Fruit fly (Drosophila melanogaster) whole organism, embryonic: Measurements from ENCODE around the gene CG43403.

ENCODE experiments used
- Atf-2 ChIP-seq: fragments of 200-800 bp; sonication (Bioruptor generic); optimal IDR thresholded peaks from 2 replicates; lab custom pipeline; 2016; ENCODE audit warnings: missing biosample characterization, missing genetic modification characterization
- CG10321 ChIP-seq: fragments of 200-800 bp; sonication (Bioruptor generic); IDR thresholded peaks from 2 replicates; pipeline ENCODE4 v1.3.6; 2022; ENCODE audit warnings: missing biosample characterization, missing genetic modification characterization
- CG10543 ChIP-seq: fragments of 200-800 bp; sonication (Bioruptor generic); optimal IDR thresholded peaks from 3 replicates; lab custom pipeline; 2017; ENCODE audit warnings: missing biosample characterization, mild to moderate bottlenecking, missing genetic modification characterization, moderate library complexity
- CG10959 ChIP-seq: fragments of 200-800 bp; sonication (Bioruptor generic); IDR thresholded peaks from 2 replicates; pipeline ENCODE4 v1.3.6; 2022; ENCODE audit warnings: missing biosample characterization, missing genetic modification characterization
- CG11456 ChIP-seq: fragments of 200-800 bp; sonication (Bioruptor generic); IDR thresholded peaks from 3 replicates; pipeline ENCODE4 v1.3.6; 2022; ENCODE audit warnings: missing biosample characterization, missing genetic modification characterization
- CG11504 ChIP-seq: fragments of 200-800 bp; sonication (Bioruptor generic); optimal IDR thresholded peaks from 3 replicates; lab custom pipeline; 2019; ENCODE audit warnings: missing biosample characterization, mild to moderate bottlenecking, missing genetic modification characterization, moderate library complexity
- CG12659 ChIP-seq: fragments of 200-800 bp; sonication (Bioruptor generic); optimal IDR thresholded peaks from 3 replicates; lab custom pipeline; 2017; ENCODE audit warnings: mild to moderate bottlenecking, missing biosample characterization, missing genetic modification reagents, missing genetic modification characterization
- CG13624 ChIP-seq: fragments of 200-800 bp; sonication (Bioruptor generic); optimal IDR thresholded peaks from 2 replicates; lab custom pipeline; 2016; ENCODE audit warnings: missing biosample characterization, missing genetic modification characterization
- CG14050 ChIP-seq: fragments of 200-800 bp; sonication (Bioruptor generic); IDR thresholded peaks from 3 replicates; pipeline ENCODE4 v1.3.6; 2022; ENCODE audit warnings: missing biosample characterization, missing genetic modification characterization
- CG15011 ChIP-seq: fragments of 200-800 bp; sonication (Bioruptor generic); optimal IDR thresholded peaks from 3 replicates; lab custom pipeline; 2018; ENCODE audit warnings: missing biosample characterization, mild to moderate bottlenecking, missing genetic modification characterization
- CG15696 ChIP-seq: fragments of 200-800 bp; sonication (Bioruptor generic); optimal IDR thresholded peaks from 2 replicates; lab custom pipeline; 2019; ENCODE audit warnings: missing biosample characterization, mild to moderate bottlenecking, missing genetic modification characterization, moderate library complexity
- CG1647 ChIP-seq: fragments of 200-800 bp; sonication (Bioruptor generic); optimal IDR thresholded peaks from 3 replicates; lab custom pipeline; 2016; ENCODE audit warnings: missing biosample characterization, missing genetic modification characterization
- CG16863 ChIP-seq: fragments of 200-800 bp; sonication (Bioruptor generic); optimal IDR thresholded peaks from 3 replicates; lab custom pipeline; 2016; ENCODE audit warnings: missing biosample characterization, missing genetic modification characterization
- CG17186 ChIP-seq: fragments of 200-800 bp; sonication (Bioruptor generic); optimal IDR thresholded peaks from 3 replicates; lab custom pipeline; 2017; ENCODE audit warnings: missing biosample characterization, missing genetic modification reagents, missing genetic modification characterization
- CG17829 ChIP-seq: fragments of 200-800 bp; optimal IDR thresholded peaks from 2 replicates; lab custom pipeline; 2019; ENCODE audit warnings: missing biosample characterization, mild to moderate bottlenecking, missing genetic modification characterization, moderate library complexity
- CG31224 ChIP-seq: fragments of 200-800 bp; sonication (Bioruptor generic); IDR thresholded peaks from 2 replicates; pipeline ENCODE4 v1.3.6; 2022; ENCODE audit warnings: missing biosample characterization, missing genetic modification characterization
- CG4404 ChIP-seq: fragments of 200-800 bp; sonication (Bioruptor generic); IDR thresholded peaks from 2 replicates; pipeline ENCODE4 v1.3.6; 2022; ENCODE audit warnings: missing biosample characterization, missing genetic modification characterization
- CG4707 ChIP-seq: fragments of 200-800 bp; sonication (Bioruptor generic); optimal IDR thresholded peaks from 2 replicates; lab custom pipeline; 2018; ENCODE audit warnings: missing biosample characterization, mild to moderate bottlenecking, missing genetic modification characterization, moderate library complexity
- CG4854 ChIP-seq: fragments of 200-800 bp; sonication (Bioruptor generic); optimal IDR thresholded peaks from 2 replicates; lab custom pipeline; 2016; ENCODE audit warnings: missing biosample characterization, missing genetic modification characterization, inconsistent platforms
- CG6175 ChIP-seq: fragments of 200-800 bp; sonication (Bioruptor generic); IDR thresholded peaks from 3 replicates; pipeline ENCODE4 v1.3.6; 2022; ENCODE audit warnings: missing biosample characterization, missing genetic modification characterization
- CG6254 ChIP-seq: fragments of 200-800 bp; sonication (Bioruptor generic); optimal IDR thresholded peaks from 3 replicates; lab custom pipeline; 2017; ENCODE audit warnings: mild to moderate bottlenecking, missing biosample characterization, missing genetic modification reagents, missing genetic modification characterization
- CG7786 ChIP-seq: fragments of 200-800 bp; sonication (Bioruptor generic); optimal IDR thresholded peaks from 2 replicates; lab custom pipeline; 2016; ENCODE audit warnings: missing biosample characterization, missing genetic modification characterization
- CG9817 ChIP-seq: fragments of 200-800 bp; sonication (Bioruptor generic); optimal IDR thresholded peaks from 2 replicates; lab custom pipeline; 2018; ENCODE audit warnings: missing biosample characterization, mild to moderate bottlenecking, missing genetic modification characterization, moderate library complexity
- Doc2 ChIP-seq: fragments of 200-800 bp; sonication (Bioruptor generic); IDR thresholded peaks from 2 replicates; pipeline ENCODE4 v1.3.6; 2022; ENCODE audit warnings: missing biosample characterization, missing genetic modification characterization
- Gsc ChIP-seq: fragments of 200-800 bp; sonication (Bioruptor generic); IDR thresholded peaks from 2 replicates; pipeline ENCODE4 v1.3.6; 2022; ENCODE audit warnings: missing biosample characterization, missing genetic modification characterization
- HLH4C ChIP-seq: fragments of 200-800 bp; sonication (Bioruptor generic); IDR thresholded peaks from 3 replicates; pipeline ENCODE4 v1.3.6; 2022; ENCODE audit warnings: missing biosample characterization, missing genetic modification characterization; ENCODE audit not compliant: partially characterized antibody
- HLH54F ChIP-seq: fragments of 200-800 bp; sonication (Bioruptor generic); optimal IDR thresholded peaks from 3 replicates; lab custom pipeline; 2016; ENCODE audit warnings: missing biosample characterization, missing genetic modification characterization
- Hmr ChIP-seq: fragments of 200-800 bp; sonication (Bioruptor generic); optimal IDR thresholded peaks from 3 replicates; lab custom pipeline; 2017; ENCODE audit warnings: mild to moderate bottlenecking, missing biosample characterization, missing genetic modification reagents, missing genetic modification characterization
- Med ChIP-seq: fragments of 200-800 bp; sonication (Bioruptor generic); peaks from one replicate; lab custom pipeline; 2016; ENCODE audit warnings: missing biosample characterization, missing genetic modification characterization, mild to moderate bottlenecking, inconsistent platforms, moderate library complexity
- Pdp1 ChIP-seq, 2 experiments: fragments of 200-800 bp; sonication (Bioruptor generic); optimal IDR thresholded peaks; 3 replicates each; lab custom pipeline; 2016; ENCODE audit warnings: missing biosample characterization in 2 of 2, missing genetic modification characterization in 2 of 2, mild to moderate bottlenecking in 1 of 2, moderate library complexity in 1 of 2
- Rx ChIP-seq: fragments of 200-800 bp; sonication (Bioruptor generic); IDR thresholded peaks from 2 replicates; pipeline ENCODE4 v1.3.6; 2022; ENCODE audit warnings: missing biosample characterization, missing genetic modification characterization
- Sin3A ChIP-seq: fragments of >200 bp; optimal IDR thresholded peaks from 2 replicates; lab custom pipeline; 2018
- Sry-δ ChIP-seq: fragments of 200-800 bp; sonication (Bioruptor generic); optimal IDR thresholded peaks from 2 replicates; lab custom pipeline; 2016; ENCODE audit warnings: missing biosample characterization, missing genetic modification characterization
- ap ChIP-seq: fragments of 200-800 bp; sonication (Bioruptor generic); IDR thresholded peaks from 2 replicates; pipeline ENCODE4 v1.3.6; 2022; ENCODE audit warnings: missing biosample characterization, missing genetic modification characterization
- bowl ChIP-seq: fragments of 200-800 bp; sonication (Bioruptor generic); IDR thresholded peaks from 2 replicates; pipeline ENCODE4 v1.3.6; 2022; ENCODE audit warnings: missing biosample characterization, missing genetic modification characterization
- btn ChIP-seq: fragments of 200-800 bp; sonication (Bioruptor generic); optimal IDR thresholded peaks from 2 replicates; lab custom pipeline; 2016; ENCODE audit warnings: missing biosample characterization, missing genetic modification characterization
- crc ChIP-seq: fragments of 200-800 bp; sonication (Bioruptor generic); optimal IDR thresholded peaks from 2 replicates; lab custom pipeline; 2016; ENCODE audit warnings: missing biosample characterization, missing genetic modification characterization
- dan ChIP-seq: fragments of 200-800 bp; sonication (Bioruptor generic); IDR thresholded peaks from 2 replicates; pipeline ENCODE4 v1.3.6; 2022; ENCODE audit warnings: missing biosample characterization, missing genetic modification characterization
- ewg ChIP-seq: fragments of 200-800 bp; sonication (Bioruptor generic); optimal IDR thresholded peaks from 3 replicates; lab custom pipeline; 2017; ENCODE audit warnings: mild to moderate bottlenecking, missing biosample characterization, missing genetic modification reagents, missing genetic modification characterization
- her ChIP-seq: fragments of 200-800 bp; sonication (Bioruptor generic); optimal IDR thresholded peaks from 2 replicates; lab custom pipeline; 2016; ENCODE audit warnings: missing biosample characterization, missing genetic modification characterization
- jing ChIP-seq: fragments of 200-800 bp; sonication (Bioruptor generic); optimal IDR thresholded peaks from 2 replicates; lab custom pipeline; 2018; ENCODE audit warnings: missing biosample characterization, mild to moderate bottlenecking, missing genetic modification characterization
- lola ChIP-seq, 3 experiments: fragments of >200 bp in 2 of 3; fragments of 200-800 bp in 1 of 3; sonication (Bioruptor generic) in 1 of 3; optimal IDR thresholded peaks; 2 replicates each; lab custom pipeline; 2017 to 2019; ENCODE audit warnings: missing biosample characterization in 3 of 3, missing genetic modification characterization in 3 of 3, mild to moderate bottlenecking in 1 of 3, moderate library complexity in 1 of 3
- maf-S ChIP-seq: fragments of 200-800 bp; sonication (Bioruptor generic); optimal IDR thresholded peaks from 2 replicates; lab custom pipeline; 2016; ENCODE audit warnings: missing biosample characterization, missing genetic modification characterization
- pho ChIP-seq: fragments of 200-800 bp; sonication (Bioruptor generic); optimal IDR thresholded peaks from 2 replicates; lab custom pipeline; 2016; ENCODE audit warnings: missing biosample characterization, missing genetic modification characterization
- pita ChIP-seq: fragments of 200-800 bp; sonication (Bioruptor generic); optimal IDR thresholded peaks from 2 replicates; lab custom pipeline; 2017; ENCODE audit warnings: missing biosample characterization, mild to moderate bottlenecking, missing genetic modification characterization
- ranshi ChIP-seq: fragments of 200-800 bp; sonication (Bioruptor generic); IDR thresholded peaks from 2 replicates; pipeline ENCODE4 v1.3.6; 2022; ENCODE audit warnings: missing biosample characterization, missing genetic modification characterization
- tll ChIP-seq, 2 experiments: fragments of 200-800 bp in 1 of 2; fragments of >200 bp in 1 of 2; sonication (Bioruptor generic) in 1 of 2; optimal IDR thresholded peaks; 2 replicates each; lab custom pipeline; 2017 to 2019; ENCODE audit warnings: missing biosample characterization in 2 of 2, missing genetic modification characterization in 2 of 2, mild to moderate bottlenecking in 1 of 2, moderate library complexity in 1 of 2
- tna ChIP-seq: fragments of 200-800 bp; sonication (Bioruptor generic); IDR thresholded peaks from 2 replicates; pipeline ENCODE4 v1.3.6; 2022; ENCODE audit warnings: missing biosample characterization, missing genetic modification characterization; ENCODE audit not compliant: partially characterized antibody
- tx ChIP-seq: fragments of 200-800 bp; sonication (Bioruptor generic); optimal IDR thresholded peaks from 2 replicates; lab custom pipeline; 2016; ENCODE audit warnings: missing biosample characterization, missing genetic modification characterization
- unpg ChIP-seq: fragments of 200-800 bp; sonication (Bioruptor generic); optimal IDR thresholded peaks from 3 replicates; lab custom pipeline; 2018; ENCODE audit warnings: missing biosample characterization, mild to moderate bottlenecking, missing genetic modification characterization, moderate library complexity
- z ChIP-seq: fragments of 200-800 bp; sonication (Bioruptor generic); IDR thresholded peaks from 3 replicates; pipeline ENCODE4 v1.3.6; 2022; ENCODE audit warnings: missing biosample characterization, missing genetic modification characterization

Gene CG43403

DNA sequence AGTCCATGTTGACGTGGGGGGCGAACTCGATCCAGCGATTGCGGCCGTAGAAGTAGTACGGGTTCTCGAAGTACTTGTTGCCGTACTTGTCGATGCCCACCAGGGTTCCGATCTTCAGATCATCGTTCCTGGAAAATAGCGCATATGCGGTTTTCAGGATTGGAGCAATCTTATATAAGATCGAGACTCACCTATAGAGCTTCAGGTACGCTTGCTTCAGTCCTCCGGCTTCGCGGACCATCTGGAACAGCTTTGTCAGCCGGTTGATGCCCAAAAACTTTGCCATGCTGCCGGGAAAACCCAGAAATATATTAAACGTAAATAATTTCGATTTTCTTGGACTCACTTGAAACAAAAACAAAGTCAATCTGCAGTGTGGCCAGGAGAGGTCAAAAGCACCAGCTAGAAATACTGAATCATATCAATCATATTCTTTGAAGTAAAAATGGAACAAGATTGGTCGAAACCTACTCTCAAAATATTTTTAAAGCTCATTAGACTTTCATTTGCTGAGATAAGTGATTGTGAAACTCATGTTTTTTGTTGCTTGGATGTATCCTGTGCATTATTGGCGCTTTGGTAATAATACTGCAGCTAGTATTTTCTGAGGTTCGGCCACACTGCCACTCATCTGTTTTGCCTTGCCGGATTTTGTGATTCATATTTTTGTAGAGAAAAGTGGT lies 40.2 kb upstream of the CG43403 start, which contains the start of the genes ND-B17.2 and Arpc5 (continued):
- TF ChIP-seq CG12659 (GFP tag; lab: Kevin White, UChicago) (peak; percentile 52), CG1647 (GFP tag; lab: Kevin White, UChicago) (no peak), Gsc (GFP tag; lab: Robert Waterston, UW) (no peak), her (GFP tag; lab: Kevin White, UChicago) (no peak), bowl (GFP tag; lab: Robert Waterston, UW) (no peak), Atf-2 (GFP tag; lab: Kevin White, UChicago) (peak; percentile 8), CG4854 (no peak), CG17829 (tag; lab: Kevin White, UChicago) (peak; percentile 49), tx (GFP tag; lab: Kevin White, UChicago) (no peak), tna (GFP tag; lab: Robert Waterston, UW) (no peak), ap (no peak), dan (GFP tag; lab: Robert Waterston, UW) (no peak), Hmr (GFP tag; lab: Kevin White, UChicago) (no peak), Sin3A (lab: Kevin White, UChicago) (peak; percentile 88), CG16863 (GFP tag; lab: Kevin White, UChicago) (no peak), CG17186 (GFP tag; lab: Kevin White, UChicago) (peak; percentile 70), lola (GFP tag; optimal IDR thresholded peaks at IDR 0.05; lab: Kevin White, UChicago) (peak in 1 of 3 experiments; percentile 23), btn (GFP tag; lab: Kevin White, UChicago) (no peak), CG4404 (GFP tag; lab: Robert Waterston, UW) (no peak), maf-S (no peak), pho (GFP tag; lab: Kevin White, UChicago) (no peak), ewg (GFP tag; lab: Kevin White, UChicago) (no peak), Sry-δ (peak; percentile 30), CG10321 (no peak), Rx (GFP tag; lab: Robert Waterston, UW) (no peak), CG6175 (GFP tag; lab: Robert Waterston, UW) (no peak), HLH4C (GFP tag; lab: Robert Waterston, UW) (no peak), CG31224 (GFP tag; lab: Robert Waterston, UW) (no peak), ranshi (no peak), CG10959 (no peak), CG15696 (tag; lab: Kevin White, UChicago) (no peak), unpg (GFP tag; lab: Kevin White, UChicago) (no peak), CG7786 (GFP tag; lab: Kevin White, UChicago) (no peak), CG10543 (GFP tag; lab: Kevin White, UChicago) (no peak), Doc2 (GFP tag; lab: Robert Waterston, UW) (no peak), CG15011 (GFP tag; lab: Kevin White, UChicago) (no peak), crc (GFP tag; lab: Kevin White, UChicago) (no peak), CG4707 (GFP tag; lab: Kevin White, UChicago) (no peak), Med (GFP tag; lab: Kevin White, UChicago) (peak; percentile 85), CG14050 (GFP tag; lab: Robert Waterston, UW) (no peak), HLH54F (GFP tag; lab: Kevin White, UChicago) (peak; percentile 17), pita (GFP tag; lab: Kevin White, UChicago) (no peak), CG11456 (GFP tag; lab: Robert Waterston, UW) (no peak), z (GFP tag; lab: Robert Waterston, UW) (no peak), Pdp1 (GFP tag; optimal IDR thresholded peaks at IDR 0.05; lab: Kevin White, UChicago) (peak in 1 of 2 experiments; percentile 91), CG6254 (no peak), tll (GFP tag; optimal IDR thresholded peaks at IDR 0.05; lab: Kevin White, UChicago) (peak in 1 of 2 experiments; percentile 7), CG9817 (no peak), CG11504 (tag; lab: Kevin White, UChicago) (no peak), CG13624 (GFP tag; lab: Kevin White, UChicago) (no peak), jing (GFP tag; lab: Kevin White, UChicago) (no peak)
